Worm (Caenorhabditis elegans): ENCODE results near the gene ngn-1.
A peak's percentile ranks its signal among the peaks of the same experiment; 100 is the strongest.

DNA sequence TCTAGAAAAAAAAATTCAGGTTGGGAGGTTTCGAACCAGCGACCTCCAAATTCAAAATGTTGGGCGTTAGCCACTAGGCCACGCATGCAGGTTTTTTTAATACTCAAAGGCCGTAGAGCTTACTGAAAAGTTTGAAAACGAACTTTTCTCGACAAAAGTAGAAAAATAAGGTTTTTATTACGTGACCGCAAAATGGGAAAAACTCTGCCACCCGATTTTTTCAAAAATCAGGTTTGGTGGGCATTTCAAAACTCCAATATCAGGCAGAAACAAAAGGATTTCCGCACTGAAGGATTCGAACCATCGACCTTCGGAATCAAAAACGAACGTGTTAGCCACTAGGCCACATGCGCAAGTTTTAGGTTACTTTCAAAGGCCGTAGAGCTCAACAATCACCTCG, 30.7 kb upstream of the ngn-1 start:
- TF ChIP-seq ceh-36 (tag; optimal IDR thresholded peaks at IDR 0.05): no peak
- TF ChIP-seq ama-1 (optimal IDR thresholded peaks at IDR 0.05): no peak
- no peak for TF ChIP-seq ets-7 (tag; optimal IDR thresholded peaks at IDR 0.05)
- no peak for TF ChIP-seq tra-4 (tag; optimal IDR thresholded peaks at IDR 0.05)
- TF ChIP-seq flt-1 (GFP tag; IDR thresholded peaks at IDR 0.05): no peak
- TF ChIP-seq tbx-37 (GFP tag; conservative IDR thresholded peaks at IDR 0.05): no peak
- no peak for TF ChIP-seq sea-1 (GFP tag; conservative IDR thresholded peaks at IDR 0.05)
- no peak for TF ChIP-seq hmg-4 (GFP tag; optimal IDR thresholded peaks at IDR 0.05)
- no peak for TF ChIP-seq hnd-1 (tag; optimal IDR thresholded peaks at IDR 0.05)
- no peak for TF ChIP-seq scrt-1 (GFP tag; IDR thresholded peaks at IDR 0.05)
- 0 out of 2 replicates have a peak, but pooled peaks have one; percentile 54 for TF ChIP-seq pes-1 (GFP tag; IDR thresholded peaks at IDR 0.05)
- TF ChIP-seq aly-1 (tag; optimal IDR thresholded peaks at IDR 0.05): no peak
- TF ChIP-seq B0310.2 (tag; optimal IDR thresholded peaks at IDR 0.05): no peak
- TF ChIP-seq hmbx-1 (tag; optimal IDR thresholded peaks at IDR 0.05): no peak
